Fruit fly (Drosophila melanogaster) whole organism: ENCODE measurements around the gene Eip78C.

Experiments
- Dll ChIP-seq: fragments of >200 bp; optimal IDR thresholded peaks from 2 replicates; lab custom pipeline; 2017
- pan ChIP-seq: fragments of >200 bp; optimal IDR thresholded peaks from 2 replicates; lab custom pipeline; 2017

DNA sequence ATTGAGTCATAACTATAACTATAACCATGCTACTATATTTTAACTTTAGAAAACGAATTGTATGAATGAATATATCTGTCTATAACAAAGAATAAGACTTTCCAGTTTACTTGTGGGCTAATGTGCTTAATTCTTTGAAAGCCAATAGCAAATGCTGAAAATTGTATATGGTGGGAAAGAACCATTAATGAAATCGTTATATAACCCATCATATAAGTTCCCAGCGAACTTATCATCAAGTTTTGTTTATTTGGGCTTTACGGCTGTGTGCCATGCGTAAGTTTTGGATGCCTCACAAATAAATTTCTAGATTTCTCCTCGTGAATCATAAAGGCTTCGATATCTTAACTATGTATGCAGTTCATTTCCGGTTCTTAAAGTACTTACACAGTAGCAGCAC is 57.4 kb downstream of the Eip78C start:
- no peak for TF ChIP-seq pan (lab: Kevin White, UChicago)
- TF ChIP-seq Dll (lab: Kevin White, UChicago) = no peak
